Fruit fly (Drosophila melanogaster) whole organism, wandering third instar larva: ENCODE data around the gene pths.

Source experiments
- Abd-B ChIP-seq: fragments of >200 bp; optimal IDR thresholded peaks from 2 replicates; lab custom pipeline; 2017; ENCODE audit warnings: missing biosample characterization, missing genetic modification characterization
- CG32264 ChIP-seq: fragments of 200-800 bp; sonication (Bioruptor generic); optimal IDR thresholded peaks from 2 replicates; lab custom pipeline; 2016; ENCODE audit warnings: missing biosample characterization, missing genetic modification characterization
- CG9705 ChIP-seq: fragments of 200-800 bp; sonication (Bioruptor generic); optimal IDR thresholded peaks from 2 replicates; lab custom pipeline; 2018; ENCODE audit warnings: missing biosample characterization, mild to moderate bottlenecking, missing genetic modification characterization
- CrebA ChIP-seq: fragments of 200-800 bp; sonication (Bioruptor generic); optimal IDR thresholded peaks from 2 replicates; lab custom pipeline; 2016; ENCODE audit warnings: missing biosample characterization, mild to moderate bottlenecking, missing genetic modification characterization, borderline replicate concordance
- Dfd ChIP-seq: fragments of >200 bp; optimal IDR thresholded peaks from 2 replicates; lab custom pipeline; 2017; ENCODE audit warnings: missing biosample characterization, missing genetic modification characterization
- Dif ChIP-seq: fragments of 200-275, 200-300 bp; sonication (Bioruptor generic); optimal IDR thresholded peaks from 2 replicates; lab custom pipeline; 2018; ENCODE audit warnings: missing biosample characterization, missing genetic modification characterization; ENCODE audit not compliant: partially characterized antibody
- GATAd ChIP-seq: sonication (Bioruptor generic); optimal IDR thresholded peaks from 2 replicates; lab custom pipeline; 2016; ENCODE audit warnings: missing biosample characterization, missing genetic modification characterization
- HLH106 ChIP-seq: fragments of 200-800 bp; optimal IDR thresholded peaks from 3 replicates; lab custom pipeline; 2019; ENCODE audit warnings: missing biosample characterization, mild to moderate bottlenecking, missing genetic modification characterization, moderate library complexity
- Hnf4 ChIP-seq: fragments of 200-800 bp; sonication (Bioruptor generic); optimal IDR thresholded peaks from 2 replicates; lab custom pipeline; 2016; ENCODE audit warnings: missing biosample characterization, mild to moderate bottlenecking, missing genetic modification characterization
- Hr78 ChIP-seq: fragments of >200 bp; optimal IDR thresholded peaks from 2 replicates; lab custom pipeline; 2017; ENCODE audit warnings: missing biosample characterization, missing genetic modification characterization
- Hr83 ChIP-seq: fragments of 200-300 bp; sonication (Bioruptor generic); optimal IDR thresholded peaks from 2 replicates; lab custom pipeline; 2016; ENCODE audit warnings: missing biosample characterization, mild to moderate bottlenecking, missing genetic modification characterization, moderate library complexity; ENCODE audit not compliant: poor library complexity, severe bottlenecking
- Jra ChIP-seq: sonication (Bioruptor generic); optimal IDR thresholded peaks from 2 replicates; lab custom pipeline; 2016; ENCODE audit warnings: missing biosample characterization, missing genetic modification characterization
- Mio ChIP-seq: sonication (Bioruptor generic); optimal IDR thresholded peaks from 2 replicates; lab custom pipeline; 2016; ENCODE audit warnings: missing biosample characterization, missing genetic modification characterization
- Myc ChIP-seq: fragments of >200 bp; optimal IDR thresholded peaks from 2 replicates; lab custom pipeline; 2017
- OdsH ChIP-seq: fragments of 200-800 bp; sonication (Bioruptor generic); optimal IDR thresholded peaks from 2 replicates; lab custom pipeline; 2016; ENCODE audit warnings: missing biosample characterization, mild to moderate bottlenecking, missing genetic modification characterization
- Rel ChIP-seq, 2 experiments: fragments of 200-800 bp; sonication (Bioruptor generic) in 1 of 2; optimal IDR thresholded peaks; 2 replicates in 1 of 2; 3 replicates in 1 of 2; lab custom pipeline; 2016 to 2019; ENCODE audit warnings: mild to moderate bottlenecking in 2 of 2, missing biosample characterization in 2 of 2, missing genetic modification characterization in 2 of 2, moderate library complexity in 1 of 2
- Sp1 ChIP-seq: fragments of 200-800 bp; sonication (Bioruptor generic); optimal IDR thresholded peaks from 3 replicates; lab custom pipeline; 2019; ENCODE audit warnings: missing biosample characterization, mild to moderate bottlenecking, missing genetic modification characterization, moderate library complexity
- Vsx2 ChIP-seq: fragments of 200-300, 225-300 bp; sonication (Bioruptor generic); optimal IDR thresholded peaks from 2 replicates; lab custom pipeline; 2018; ENCODE audit warnings: missing biosample characterization, missing genetic modification characterization; ENCODE audit not compliant: partially characterized antibody
- br ChIP-seq: fragments of 200-800 bp; sonication (Bioruptor generic); optimal IDR thresholded peaks from 2 replicates; lab custom pipeline; 2016; ENCODE audit warnings: missing biosample characterization, missing genetic modification characterization
- brk ChIP-seq: fragments of 200-800 bp; sonication (Bioruptor generic); optimal IDR thresholded peaks from 2 replicates; lab custom pipeline; 2016; ENCODE audit warnings: missing biosample characterization, mild to moderate bottlenecking, missing genetic modification characterization
- dl ChIP-seq, 2 experiments: fragments of 175-275, 200-275 bp in 1 of 2; fragments of 200-275 bp in 1 of 2; sonication (Bioruptor generic); optimal IDR thresholded peaks; lab custom pipeline; 2018; ENCODE audit warnings: mild to moderate bottlenecking in 2 of 2, missing biosample characterization in 2 of 2, missing genetic modification characterization in 2 of 2, moderate library complexity in 2 of 2; ENCODE audit not compliant: partially characterized antibody in 2 of 2, insufficient read depth in 1 of 2
- dmrt93B ChIP-seq: fragments of 200-800 bp; sonication (Bioruptor generic); optimal IDR thresholded peaks from 2 replicates; lab custom pipeline; 2018; ENCODE audit warnings: missing biosample characterization, mild to moderate bottlenecking, missing genetic modification characterization
- dsf ChIP-seq: sonication (Bioruptor generic); optimal IDR thresholded peaks from 2 replicates; lab custom pipeline; 2016; ENCODE audit warnings: missing biosample characterization, missing genetic modification characterization, borderline replicate concordance
- ey ChIP-seq: fragments of 200-800 bp; sonication (Bioruptor generic); optimal IDR thresholded peaks from 2 replicates; lab custom pipeline; 2016; ENCODE audit warnings: missing biosample characterization, missing genetic modification characterization
- foxo ChIP-seq, 2 experiments: fragments of 200-800 bp; sonication (Bioruptor generic); optimal IDR thresholded peaks; 2 replicates in 1 of 2; 3 replicates in 1 of 2; lab custom pipeline; 2016 to 2017; ENCODE audit warnings: missing biosample characterization in 2 of 2, missing genetic modification characterization in 2 of 2
- fru ChIP-seq: fragments of 200-800 bp; sonication (Bioruptor generic); optimal IDR thresholded peaks from 3 replicates; lab custom pipeline; 2016; ENCODE audit warnings: missing biosample characterization, mild to moderate bottlenecking, missing genetic modification characterization
- h ChIP-seq: fragments of 200-800 bp; sonication (Bioruptor generic); optimal IDR thresholded peaks from 3 replicates; lab custom pipeline; 2016; ENCODE audit warnings: missing biosample characterization, mild to moderate bottlenecking, missing genetic modification characterization
- jim ChIP-seq: fragments of 175-275, 200-325 bp; sonication (Bioruptor generic); optimal IDR thresholded peaks from 2 replicates; lab custom pipeline; 2016; ENCODE audit warnings: missing biosample characterization, mild to moderate bottlenecking, missing genetic modification characterization
- pan ChIP-seq: fragments of >200 bp; optimal IDR thresholded peaks from 2 replicates; lab custom pipeline; 2017
- psq ChIP-seq: fragments of 200-800 bp; sonication (Bioruptor generic); optimal IDR thresholded peaks from 3 replicates; lab custom pipeline; 2017; ENCODE audit warnings: missing biosample characterization, mild to moderate bottlenecking, missing genetic modification characterization, moderate library complexity
- rgr ChIP-seq: fragments of 200-800 bp; sonication (Bioruptor generic); optimal IDR thresholded peaks from 3 replicates; lab custom pipeline; 2016; ENCODE audit warnings: missing biosample characterization, mild to moderate bottlenecking, missing genetic modification characterization
- sage ChIP-seq: fragments of 200-800 bp; sonication (Bioruptor generic); optimal IDR thresholded peaks from 2 replicates; lab custom pipeline; 2016; ENCODE audit warnings: missing biosample characterization, mild to moderate bottlenecking, missing genetic modification characterization
- sv ChIP-seq: fragments of 200-800 bp; sonication (Bioruptor generic); optimal IDR thresholded peaks from 3 replicates; lab custom pipeline; 2016; ENCODE audit warnings: missing biosample characterization, missing genetic modification characterization
- tai ChIP-seq: sonication (Bioruptor generic); optimal IDR thresholded peaks from 2 replicates; lab custom pipeline; 2016; ENCODE audit warnings: missing biosample characterization, missing genetic modification characterization
- usp ChIP-seq: fragments of >200 bp; optimal IDR thresholded peaks from 2 replicates; lab custom pipeline; 2017; ENCODE audit warnings: missing biosample characterization, missing genetic modification characterization
- woc ChIP-seq: sonication (Bioruptor generic); optimal IDR thresholded peaks from 2 replicates; lab custom pipeline; 2016; ENCODE audit warnings: missing biosample characterization, mild to moderate bottlenecking, missing genetic modification characterization

The pths gene

DNA sequence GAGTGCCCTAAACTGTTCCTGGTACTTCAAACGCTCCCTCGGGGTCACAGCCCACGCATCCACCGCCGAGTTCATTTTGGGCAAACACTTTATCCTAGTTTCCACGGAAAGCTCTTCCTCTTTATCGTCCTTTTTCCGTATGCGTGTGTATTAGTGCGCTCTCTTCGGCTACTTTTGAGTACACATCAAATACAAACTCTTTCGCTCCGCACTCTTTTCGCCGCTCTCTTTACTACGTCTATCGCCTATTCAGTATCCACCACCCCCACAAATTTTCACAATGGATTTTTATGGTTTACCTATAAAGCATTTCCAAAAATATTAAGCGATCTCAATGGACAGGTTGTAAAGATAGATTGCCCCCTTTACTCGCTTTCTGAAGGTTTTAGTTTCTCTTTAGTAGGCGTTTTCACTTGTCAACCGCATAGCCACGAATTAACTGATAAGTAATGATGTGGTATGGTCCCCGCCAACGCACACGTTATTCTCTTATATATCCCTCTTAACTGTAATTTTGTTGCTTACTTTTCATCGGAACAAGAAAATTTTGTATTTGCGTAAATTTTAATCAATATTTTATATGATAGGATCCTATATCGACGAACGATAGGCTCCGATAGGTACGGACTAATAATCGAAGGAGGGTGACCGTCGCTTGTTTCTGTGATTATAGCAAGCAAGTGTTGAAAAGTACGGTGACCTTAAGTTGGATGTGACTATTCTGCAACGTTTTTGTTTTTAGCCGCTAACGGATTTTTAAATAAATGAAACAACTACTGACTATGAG is 1.1 kb upstream of the pths start, which contains the start of gene Dap160:
Gene Dap160, minus strand, starts transcription at position 634 of the 787 bp plus-strand sequence.
- TF ChIP-seq tai (GFP tag; lab: Kevin White, UChicago) (no peak), Mio (GFP tag; lab: Kevin White, UChicago) (no peak), Jra (GFP tag; lab: Kevin White, UChicago) (peak; percentile 26), CG9705 (GFP tag; lab: Kevin White, UChicago) (no peak), woc (GFP tag; lab: Kevin White, UChicago) (peak; percentile 7), GATAd (GFP tag; lab: Kevin White, UChicago) (no peak), Vsx2 (no peak), fru (GFP tag; lab: Kevin White, UChicago) (no peak), sv (GFP tag; lab: Kevin White, UChicago) (no peak), Rel (GFP tag; optimal IDR thresholded peaks at IDR 0.05; lab: Kevin White, UChicago) (no peak), Rel (tag; optimal IDR thresholded peaks at IDR 0.05; lab: Kevin White, UChicago) (peak; percentile 85), Hr78 (GFP tag; lab: Kevin White, UChicago) (no peak), ey (no peak), usp (GFP tag; lab: Kevin White, UChicago) (no peak), Myc (lab: Kevin White, UChicago) (no peak), OdsH (GFP tag; lab: Kevin White, UChicago) (no peak), Dfd (GFP tag; lab: Kevin White, UChicago) (no peak), CG32264 (no peak), Dif (GFP tag; lab: Kevin White, UChicago) (no peak), dl (GFP tag; optimal IDR thresholded peaks at IDR 0.05; lab: Kevin White, UChicago; ENCODE audit: insufficient read depth in 1 of 2, partially characterized antibody in 2 of 2) (peak in 1 of 2 experiments; percentile 49), brk (GFP tag; lab: Kevin White, UChicago) (no peak), dmrt93B (GFP tag; lab: Kevin White, UChicago) (no peak), h (GFP tag; lab: Kevin White, UChicago) (no peak), foxo (GFP tag; optimal IDR thresholded peaks at IDR 0.05; lab: Kevin White, UChicago) (no peak), dsf (no peak), jim (GFP tag; lab: Kevin White, UChicago) (no peak), Hnf4 (peak; percentile 53), Hr83 (GFP tag; lab: Kevin White, UChicago) (peak; percentile 63), rgr (GFP tag; lab: Kevin White, UChicago) (no peak), CrebA (GFP tag; lab: Kevin White, UChicago) (no peak), pan (lab: Kevin White, UChicago) (no peak), Abd-B (GFP tag; lab: Kevin White, UChicago) (no peak), sage (GFP tag; lab: Kevin White, UChicago) (peak; percentile 45)
- TF ChIP-seq, all 38 proteins: peak for 7

dm6 chr2L:21142501-21142849 is 554 bp upstream of the pths start:
- TF ChIP-seq OdsH (GFP tag; lab: Kevin White, UChicago) (no peak), psq (GFP tag; lab: Kevin White, UChicago) (no peak), Rel (GFP tag; optimal IDR thresholded peaks at IDR 0.05; lab: Kevin White, UChicago) (no peak), Rel (tag; optimal IDR thresholded peaks at IDR 0.05; lab: Kevin White, UChicago) (no peak), br (GFP tag; lab: Kevin White, UChicago) (no peak), ey (no peak), foxo (GFP tag; optimal IDR thresholded peaks at IDR 0.05; lab: Kevin White, UChicago) (no peak), h (GFP tag; lab: Kevin White, UChicago) (no peak), sage (GFP tag; lab: Kevin White, UChicago) (no peak), CrebA (GFP tag; lab: Kevin White, UChicago) (no peak), fru (GFP tag; lab: Kevin White, UChicago) (no peak)

DNA sequence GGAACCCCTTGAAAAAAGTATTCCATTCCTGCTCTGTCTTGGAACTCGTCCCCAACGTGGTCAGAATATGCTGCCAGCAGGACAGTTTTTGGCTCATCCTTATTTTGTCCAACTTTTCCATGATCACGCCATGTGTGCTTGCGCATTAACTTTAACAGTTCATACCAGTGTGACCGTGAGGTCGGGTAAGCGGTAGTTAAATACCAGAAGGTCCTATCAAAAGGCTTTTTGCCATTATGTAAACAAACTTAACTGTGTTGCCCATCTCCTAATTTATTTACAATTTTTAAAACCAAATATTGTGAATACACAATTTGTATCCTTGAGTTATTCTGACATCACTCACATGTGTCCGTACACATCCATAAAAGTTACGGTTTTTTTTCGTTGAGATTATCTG is 5.2 kb downstream of the pths start, which contains the start of gene del:
Gene del, minus strand, starts transcription at position 305 of the 400 bp plus-strand sequence.
- no peak for TF ChIP-seq dl (GFP tag; optimal IDR thresholded peaks at IDR 0.05; lab: Kevin White, UChicago; ENCODE audit: insufficient read depth in 1 of 2, partially characterized antibody in 2 of 2)
- no peak for TF ChIP-seq dmrt93B (GFP tag; lab: Kevin White, UChicago)
- no peak for TF ChIP-seq CG32264
- TF ChIP-seq Vsx2, result no peak
- TF ChIP-seq CrebA (GFP tag; lab: Kevin White, UChicago), result no peak
- TF ChIP-seq GATAd (GFP tag; lab: Kevin White, UChicago), result no peak
- TF ChIP-seq HLH106, result no peak
- TF ChIP-seq Hr83 (GFP tag; lab: Kevin White, UChicago), result no peak
- no peak for TF ChIP-seq Jra (GFP tag; lab: Kevin White, UChicago)
- TF ChIP-seq dsf, result no peak
- no peak for TF ChIP-seq Sp1 (GFP tag; lab: Kevin White, UChicago)
- no peak for TF ChIP-seq OdsH (GFP tag; lab: Kevin White, UChicago)
- no peak for TF ChIP-seq Hnf4
- no peak for TF ChIP-seq Abd-B (GFP tag; lab: Kevin White, UChicago)
- no peak for TF ChIP-seq woc (GFP tag; lab: Kevin White, UChicago)
- TF ChIP-seq rgr (GFP tag; lab: Kevin White, UChicago), result no peak
- no peak for TF ChIP-seq CG9705 (GFP tag; lab: Kevin White, UChicago)
- no peak for TF ChIP-seq sv (GFP tag; lab: Kevin White, UChicago)
